Fruit fly (Drosophila melanogaster): ENCODE results near the gene slmb.

DNA sequence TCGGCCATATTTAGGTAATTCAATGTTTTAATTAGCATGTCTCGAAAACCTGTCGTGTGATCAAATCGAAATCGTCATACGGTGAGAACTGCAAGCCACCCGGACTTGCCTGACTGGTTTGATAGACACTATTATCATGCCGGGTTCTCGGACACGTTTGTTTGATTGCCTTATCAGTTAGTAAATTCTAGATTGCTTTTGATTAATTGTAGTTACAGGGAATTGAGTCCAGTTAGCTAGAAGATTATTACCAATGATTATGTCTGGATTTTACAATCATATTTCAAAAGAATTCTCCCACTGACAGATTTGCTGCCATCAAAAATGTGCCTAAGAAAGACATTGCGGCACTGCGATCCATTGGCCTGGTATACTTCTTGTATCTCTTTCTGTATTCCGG lies 17.6 kb downstream of the slmb start:
- TF ChIP-seq CG33017 (tag; optimal IDR thresholded peaks at IDR 0.05), result no peak
- TF ChIP-seq CG12768 (GFP tag; optimal IDR thresholded peaks at IDR 0.05), result no peak
- no peak for TF ChIP-seq kay (GFP tag; ENCODE audit: borderline replicate concordance)
- no peak for TF ChIP-seq Mnt (GFP tag; optimal IDR thresholded peaks at IDR 0.05)
- TF ChIP-seq Crg-1 (GFP tag; optimal IDR thresholded peaks at IDR 0.05), result no peak
- no peak for TF ChIP-seq tj (GFP tag; optimal IDR thresholded peaks at IDR 0.05)
- TF ChIP-seq Clk (GFP tag; optimal IDR thresholded peaks at IDR 0.05), result no peak
- TF ChIP-seq cic (GFP tag; optimal IDR thresholded peaks at IDR 0.05), result no peak
- no peak for TF ChIP-seq bab1 (GFP tag; optimal IDR thresholded peaks at IDR 0.05)
- no peak for TF ChIP-seq CG1620 (GFP tag; optimal IDR thresholded peaks at IDR 0.05)
- TF ChIP-seq Hr96 (GFP tag; optimal IDR thresholded peaks at IDR 0.05), result no peak
- TF ChIP-seq ovo (GFP tag; optimal IDR thresholded peaks at IDR 0.05), result no peak
